Worm (Caenorhabditis elegans): ENCODE measurements around the gene M03E7.3.

Gene M03E7.3

DNA sequence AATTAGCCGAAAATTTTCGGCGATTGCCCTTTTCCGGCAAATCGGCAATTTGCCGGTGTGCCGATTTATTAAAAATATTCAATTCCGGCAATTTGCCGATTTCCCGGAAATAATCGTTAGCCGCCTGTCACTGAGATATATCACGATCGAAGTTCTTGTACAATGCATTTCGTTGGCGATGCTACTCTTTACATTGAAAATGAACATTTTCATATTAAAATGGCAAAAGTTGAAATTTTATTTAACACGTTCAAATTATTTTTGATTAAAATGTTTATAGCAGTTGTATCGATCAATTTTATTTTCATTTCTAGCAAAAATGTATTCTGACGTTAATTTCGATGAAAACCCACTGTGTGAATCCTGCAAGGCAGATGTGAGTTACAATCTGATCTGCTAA is at the start of gene M03E7.3:
TSS of gene M03E7.3 (plus strand) at position 301 of the 400 bp plus-strand sequence.
- no peak for TF ChIP-seq ZK546.5 (tag; optimal IDR thresholded peaks at IDR 0.05)
- TF ChIP-seq ztf-4 (tag; optimal IDR thresholded peaks at IDR 0.05) = no peak
- no peak for TF ChIP-seq ceh-16 (tag; optimal IDR thresholded peaks at IDR 0.05)
- TF ChIP-seq nhr-77 (tag; optimal IDR thresholded peaks at IDR 0.05) = no peak

DNA sequence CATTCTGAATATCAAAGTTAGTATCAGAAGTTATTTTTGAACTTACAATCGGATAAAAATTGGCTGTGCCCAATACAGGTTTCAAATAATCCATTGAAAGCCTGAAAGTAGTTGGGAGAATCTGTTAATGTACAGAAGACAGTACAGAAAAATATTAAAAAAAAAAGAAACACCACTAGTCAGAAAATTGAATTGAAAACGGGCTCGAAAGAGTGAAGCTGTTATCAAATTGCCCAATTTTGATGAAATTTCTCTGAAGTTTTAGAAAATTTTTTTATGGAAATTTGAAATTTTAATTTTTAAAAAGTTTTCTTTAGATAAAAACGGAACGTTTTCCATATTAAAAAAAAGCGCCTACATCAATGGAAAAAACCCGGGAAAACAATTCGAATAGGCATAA is 47.7 kb upstream of the M03E7.3 start, which contains the start of gene C18C4.7:
TSS of gene C18C4.7 (minus strand) at position 101 of the 400 bp plus-strand sequence.
- TF ChIP-seq crh-2 (tag; optimal IDR thresholded peaks at IDR 0.05) (no peak), nhr-77 (tag; optimal IDR thresholded peaks at IDR 0.05) (no peak), alr-1 (tag; optimal IDR thresholded peaks at IDR 0.05) (no peak), lin-39 (tag; optimal IDR thresholded peaks at IDR 0.05) (no peak), dmd-4 (tag; optimal IDR thresholded peaks at IDR 0.05) (no peak), nhr-23 (tag; optimal IDR thresholded peaks at IDR 0.05) (no peak), elt-3 (tag; optimal IDR thresholded peaks at IDR 0.05) (no peak), ZK546.5 (tag; optimal IDR thresholded peaks at IDR 0.05) (no peak), ama-1 (optimal IDR thresholded peaks at IDR 0.05) (no peak), sma-9 (GFP tag; optimal IDR thresholded peaks at IDR 0.05) (no peak), sma-9 (tag; optimal IDR thresholded peaks at IDR 0.05) (no peak), egl-27 (tag; optimal IDR thresholded peaks at IDR 0.05) (no peak), F13H6.1 (tag; optimal IDR thresholded peaks at IDR 0.05) (no peak), sem-4 (tag; optimal IDR thresholded peaks at IDR 0.05) (no peak), unc-39 (tag; optimal IDR thresholded peaks at IDR 0.05) (no peak), ztf-1 (GFP tag; conservative IDR thresholded peaks at IDR 0.05) (no peak), nhr-129 (tag; optimal IDR thresholded peaks at IDR 0.05) (no peak), aly-2 (tag; optimal IDR thresholded peaks at IDR 0.05) (no peak), unc-62 (GFP tag; optimal IDR thresholded peaks at IDR 0.05) (no peak)

- no peak for TF ChIP-seq nhr-23 (tag; optimal IDR thresholded peaks at IDR 0.05)
Measured at ce11 chrV:5570433-5570832, 44.4 kb upstream of the M03E7.3 start, which contains the start of gene glb-6. TSS of gene glb-6 (minus strand) at chrV:5570533.

- TF ChIP-seq peb-1 (tag; optimal IDR thresholded peaks at IDR 0.05) (no peak), nhr-6 (tag; optimal IDR thresholded peaks at IDR 0.05) (no peak), sma-9 (GFP tag; optimal IDR thresholded peaks at IDR 0.05) (no peak), sma-9 (tag; optimal IDR thresholded peaks at IDR 0.05) (no peak)
Measured at ce11 chrV:5571691-5572090, 43.1 kb upstream of the M03E7.3 start.

ce11 chrV:5576008-5576407 is 38.8 kb upstream of the M03E7.3 start:
- TF ChIP-seq Y55F3AM.14 (GFP tag; optimal IDR thresholded peaks at IDR 0.05) = no peak
- no peak for TF ChIP-seq ztf-11 (tag; optimal IDR thresholded peaks at IDR 0.05)
- no peak for TF ChIP-seq C34F6.9 (tag; optimal IDR thresholded peaks at IDR 0.05)
- peak; percentile 62 for TF ChIP-seq gmeb-1 (tag; optimal IDR thresholded peaks at IDR 0.05)
- no peak for TF ChIP-seq ceh-82 (tag; optimal IDR thresholded peaks at IDR 0.05)
- no peak for TF ChIP-seq ztf-1 (GFP tag; conservative IDR thresholded peaks at IDR 0.05)
- TF ChIP-seq lsy-2 (tag; optimal IDR thresholded peaks at IDR 0.05) = peak; percentile 33 to 37
- TF ChIP-seq alr-1 (tag; optimal IDR thresholded peaks at IDR 0.05) = no peak
- peak; percentile 58 for TF ChIP-seq sma-3 (GFP tag; optimal IDR thresholded peaks at IDR 0.05)
- no peak for TF ChIP-seq ztf-4 (tag; optimal IDR thresholded peaks at IDR 0.05)
- no peak for TF ChIP-seq mbf-1 (tag; optimal IDR thresholded peaks at IDR 0.05)
- no peak for TF ChIP-seq elt-1 (tag; optimal IDR thresholded peaks at IDR 0.05)
- TF ChIP-seq sma-9 (GFP tag; optimal IDR thresholded peaks at IDR 0.05) = peak; percentile 41
- TF ChIP-seq sma-9 (tag; optimal IDR thresholded peaks at IDR 0.05) = no peak
- peak; percentile 75 for TF ChIP-seq nhr-129 (tag; optimal IDR thresholded peaks at IDR 0.05)
- TF ChIP-seq zag-1 (tag; optimal IDR thresholded peaks at IDR 0.05) = no peak
- TF ChIP-seq crh-2 (tag; optimal IDR thresholded peaks at IDR 0.05) = peak; percentile 79
- no peak for TF ChIP-seq nhr-25 (tag; optimal IDR thresholded peaks at IDR 0.05)
- no peak for TF ChIP-seq dmd-4 (tag; optimal IDR thresholded peaks at IDR 0.05)
- no peak for TF ChIP-seq nhr-237 (tag; optimal IDR thresholded peaks at IDR 0.05)
- no peak for TF ChIP-seq aly-2 (tag; optimal IDR thresholded peaks at IDR 0.05)
- TF ChIP-seq nhr-11 (tag; optimal IDR thresholded peaks at IDR 0.05) = no peak
- no peak for TF ChIP-seq blmp-1 (tag; optimal IDR thresholded peaks at IDR 0.05; ENCODE audit: insufficient read depth)
- TF ChIP-seq unc-55 (GFP tag; optimal IDR thresholded peaks at IDR 0.05) = no peak
- no peak for TF ChIP-seq elt-3 (tag; optimal IDR thresholded peaks at IDR 0.05)
- TF ChIP-seq nhr-77 (tag; optimal IDR thresholded peaks at IDR 0.05) = no peak
- peak; percentile 65 for TF ChIP-seq fos-1 (tag; optimal IDR thresholded peaks at IDR 0.05)
- TF ChIP-seq F13H6.1 (tag; optimal IDR thresholded peaks at IDR 0.05) = peak; percentile 45
- TF ChIP-seq lin-11 (tag; optimal IDR thresholded peaks at IDR 0.05) = no peak
- TF ChIP-seq peb-1 (tag; optimal IDR thresholded peaks at IDR 0.05) = no peak
- no peak for TF ChIP-seq nhr-10 (tag; optimal IDR thresholded peaks at IDR 0.05)
- no peak for TF ChIP-seq mdl-1 (tag; optimal IDR thresholded peaks at IDR 0.05)
- peak; percentile 97 for TF ChIP-seq snpc-4 (tag; optimal IDR thresholded peaks at IDR 0.05)
- TF ChIP-seq nhr-6 (tag; optimal IDR thresholded peaks at IDR 0.05) = no peak
- peak; percentile 13 for TF ChIP-seq skn-1 (tag; optimal IDR thresholded peaks at IDR 0.05)
- TF ChIP-seq unc-62 (GFP tag; optimal IDR thresholded peaks at IDR 0.05) = no peak
- no peak for TF ChIP-seq ama-1 (optimal IDR thresholded peaks at IDR 0.05)
- TF ChIP-seq sem-4 (tag; optimal IDR thresholded peaks at IDR 0.05) = no peak
- no peak for TF ChIP-seq ZK546.5 (tag; optimal IDR thresholded peaks at IDR 0.05)

Measured in whole organism, L2 larva.